Worm (Caenorhabditis elegans) whole organism, L2 larva: ENCODE data around the gene F33A8.7.

Source experiments
- mbf-1 ChIP-seq: sonication (generic microtip); optimal IDR thresholded peaks from 2 replicates; lab custom pipeline; 2017; ENCODE audit warnings: missing biosample characterization, missing genetic modification characterization
- nhr-11 ChIP-seq: fragments of 150-350 bp; optimal IDR thresholded peaks from 2 replicates; lab custom pipeline; 2014; ENCODE audit warnings: missing biosample characterization, missing genetic modification characterization
- nhr-77 ChIP-seq: fragments of 150-350 bp; optimal IDR thresholded peaks from 2 replicates; lab custom pipeline; 2014; ENCODE audit warnings: missing biosample characterization, missing genetic modification characterization

DNA sequence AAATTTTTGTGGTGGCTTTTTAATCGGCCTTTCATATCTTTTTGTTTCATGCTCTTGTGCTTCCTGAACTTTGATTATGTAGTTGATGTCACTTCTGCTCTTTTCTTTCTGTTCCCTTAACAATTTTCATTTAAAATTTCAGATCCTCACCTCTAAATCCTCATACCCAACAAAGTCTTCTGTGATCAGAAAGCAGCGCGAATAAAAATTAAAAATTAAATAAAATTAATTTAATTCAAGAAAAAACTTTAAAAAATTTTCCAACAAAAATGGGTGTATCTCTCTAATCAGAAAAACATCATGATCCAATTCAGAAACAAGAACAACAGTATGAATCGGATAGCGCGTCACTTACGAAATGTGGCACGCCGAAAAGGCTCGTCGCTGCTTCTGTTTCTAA is 50.2 kb downstream of the F33A8.7 start, which contains the start of gene ptp-3:
- TF ChIP-seq mbf-1 (tag; lab: Kevin White, UChicago) (no peak), nhr-77 (tag; lab: Kevin White, UChicago) (no peak), nhr-11 (no peak)
